Worm (Caenorhabditis elegans) whole organism, L3 larva: ENCODE results near the gene eelo-1.

Experiments
- R02D3.7 ChIP-seq: fragments of 150-350 bp; optimal IDR thresholded peaks from 2 replicates; lab custom pipeline; 2014; ENCODE audit warnings: missing biosample characterization, missing genetic modification characterization
- ZK546.5 ChIP-seq: sonication (generic microtip); optimal IDR thresholded peaks from 2 replicates; lab custom pipeline; 2017; ENCODE audit warnings: missing biosample characterization, missing genetic modification characterization
- aly-2 ChIP-seq: fragments of 150-350 bp; optimal IDR thresholded peaks from 2 replicates; lab custom pipeline; 2014; ENCODE audit warnings: missing biosample characterization, missing genetic modification characterization
- ama-1 ChIP-seq: fragments of 150-350 bp; optimal IDR thresholded peaks from 2 replicates; lab custom pipeline; 2018
- ceh-28 ChIP-seq: fragments of 150-350 bp; optimal IDR thresholded peaks from 2 replicates; lab custom pipeline; 2014; ENCODE audit warnings: missing biosample characterization, missing genetic modification reagents, missing genetic modification characterization
- ceh-82 ChIP-seq: fragments of 150-350 bp; optimal IDR thresholded peaks from 2 replicates; lab custom pipeline; 2014; ENCODE audit warnings: missing biosample characterization, missing genetic modification characterization
- daf-12 ChIP-seq: fragments of 150-350 bp; optimal IDR thresholded peaks from 2 replicates; lab custom pipeline; 2014; ENCODE audit warnings: missing biosample characterization, missing genetic modification reagents, missing genetic modification characterization
- egl-27 ChIP-seq: sonication (generic microtip); optimal IDR thresholded peaks from 4 replicates; lab custom pipeline; 2017; ENCODE audit warnings: missing biosample characterization, missing genetic modification reagents, missing genetic modification characterization
- egl-5 ChIP-seq: fragments of 150-350 bp; optimal IDR thresholded peaks from 2 replicates; lab custom pipeline; 2017; ENCODE audit warnings: missing biosample characterization, missing genetic modification reagents, missing genetic modification characterization, inconsistent platforms
- elt-1 ChIP-seq: fragments of 150-350 bp; optimal IDR thresholded peaks from 2 replicates; lab custom pipeline; 2014; ENCODE audit warnings: missing biosample characterization, missing genetic modification characterization
- elt-2 ChIP-seq: sonication (generic microtip); optimal IDR thresholded peaks from 2 replicates; lab custom pipeline; 2016; ENCODE audit warnings: missing genetic modification reagents, mild to moderate bottlenecking, missing genetic modification characterization, missing compliant biosample characterization
- elt-3 ChIP-seq, 3 experiments: fragments of 150-350 bp in 1 of 3; sonication (generic microtip) in 2 of 3; optimal IDR thresholded peaks; 2 replicates in 2 of 3; 4 replicates in 1 of 3; lab custom pipeline; 2014 to 2017; ENCODE audit warnings: missing biosample characterization in 3 of 3, missing genetic modification characterization in 3 of 3
- eor-1 ChIP-seq, 2 experiments: fragments of 150-350 bp; optimal IDR thresholded peaks; 2 replicates each; lab custom pipeline; 2014 to 2018; ENCODE audit warnings: missing biosample characterization in 2 of 2, missing genetic modification characterization in 2 of 2
- fos-1 ChIP-seq: fragments of 150-350 bp; optimal IDR thresholded peaks from 2 replicates; lab custom pipeline; 2014; ENCODE audit warnings: missing biosample characterization, missing genetic modification characterization
- hmg-11 ChIP-seq: sonication (generic microtip); optimal IDR thresholded peaks from 2 replicates; lab custom pipeline; 2016; ENCODE audit warnings: missing genetic modification characterization, missing compliant biosample characterization
- jun-1 ChIP-seq: fragments of 150-350 bp; optimal IDR thresholded peaks from 2 replicates; lab custom pipeline; 2014; ENCODE audit warnings: missing biosample characterization, missing genetic modification reagents, missing genetic modification characterization
- lin-15B ChIP-seq: fragments of 150-350 bp; optimal IDR thresholded peaks from 2 replicates; lab custom pipeline; 2014; ENCODE audit warnings: missing biosample characterization, missing genetic modification characterization
- lin-39 ChIP-seq: fragments of 150-350 bp; optimal IDR thresholded peaks from 2 replicates; lab custom pipeline; 2018; ENCODE audit warnings: missing biosample characterization, missing genetic modification reagents, missing genetic modification characterization
- lsy-12 ChIP-seq: sonication (generic microtip); optimal IDR thresholded peaks from 2 replicates; lab custom pipeline; 2016; ENCODE audit warnings: mild to moderate bottlenecking, missing genetic modification characterization, missing compliant biosample characterization
- mdl-1 ChIP-seq: fragments of 150-350 bp; optimal IDR thresholded peaks from 2 replicates; lab custom pipeline; 2014; ENCODE audit warnings: missing biosample characterization, missing genetic modification characterization
- mml-1 ChIP-seq: fragments of 150-350 bp; sonication (generic microtip); optimal IDR thresholded peaks from 3 replicates; lab custom pipeline; 2014; ENCODE audit warnings: missing biosample characterization, missing genetic modification characterization
- nfya-1 ChIP-seq: sonication (generic microtip); optimal IDR thresholded peaks from 2 replicates; lab custom pipeline; 2017; ENCODE audit warnings: missing genetic modification characterization, mild to moderate bottlenecking, missing compliant biosample characterization, antibody characterized with exemption, moderate library complexity; ENCODE audit not compliant: insufficient read depth
- nhr-12 ChIP-seq: fragments of 150-350 bp; optimal IDR thresholded peaks from 2 replicates; lab custom pipeline; 2014; ENCODE audit warnings: missing biosample characterization, missing genetic modification characterization
- nhr-23 ChIP-seq: fragments of 150-350 bp; optimal IDR thresholded peaks from 2 replicates; lab custom pipeline; 2014; ENCODE audit warnings: missing biosample characterization, missing genetic modification reagents, missing genetic modification characterization
- nhr-237 ChIP-seq: fragments of 150-350 bp; optimal IDR thresholded peaks from 2 replicates; lab custom pipeline; 2014; ENCODE audit warnings: missing biosample characterization, missing genetic modification characterization
- nhr-25 ChIP-seq: sonication (generic microtip); optimal IDR thresholded peaks from 2 replicates; lab custom pipeline; 2017; ENCODE audit warnings: missing biosample characterization, missing genetic modification characterization
- nhr-28 ChIP-seq: fragments of 150-350 bp; optimal IDR thresholded peaks from 2 replicates; lab custom pipeline; 2014; ENCODE audit warnings: missing biosample characterization, missing genetic modification characterization
- nhr-43 ChIP-seq: sonication (generic microtip); optimal IDR thresholded peaks from 2 replicates; lab custom pipeline; 2016; ENCODE audit warnings: mild to moderate bottlenecking, missing genetic modification characterization, missing compliant biosample characterization; ENCODE audit not compliant: poor library complexity, severe bottlenecking
- nhr-67 ChIP-seq: fragments of 150-350 bp; optimal IDR thresholded peaks from 2 replicates; lab custom pipeline; 2014; ENCODE audit warnings: missing biosample characterization, missing genetic modification characterization
- nhr-76 ChIP-seq: fragments of 150-350 bp; sonication (generic microtip); optimal IDR thresholded peaks from 5 replicates; lab custom pipeline; 2014; ENCODE audit warnings: missing biosample characterization, missing genetic modification characterization
- nhr-77 ChIP-seq: fragments of 150-350 bp; optimal IDR thresholded peaks from 2 replicates; lab custom pipeline; 2014; ENCODE audit warnings: missing biosample characterization, missing genetic modification characterization
- pha-4 ChIP-seq: fragments of 150-350 bp; optimal IDR thresholded peaks from 2 replicates; lab custom pipeline; 2014; ENCODE audit warnings: missing biosample characterization, missing genetic modification reagents, missing genetic modification characterization
- pqm-1 ChIP-seq: fragments of 150-350 bp; optimal IDR thresholded peaks from 2 replicates; lab custom pipeline; 2017; ENCODE audit warnings: missing biosample characterization, missing genetic modification characterization, inconsistent platforms
- sea-2 ChIP-seq: fragments of 150-350 bp; sonication (generic microtip); optimal IDR thresholded peaks from 4 replicates; lab custom pipeline; 2014; ENCODE audit warnings: missing biosample characterization, missing genetic modification reagents, missing genetic modification characterization
- skn-1 ChIP-seq: fragments of 150-350 bp; optimal IDR thresholded peaks from 2 replicates; lab custom pipeline; 2014; ENCODE audit warnings: missing biosample characterization, missing genetic modification characterization
- snpc-4 ChIP-seq: fragments of 150-350 bp; optimal IDR thresholded peaks from 2 replicates; lab custom pipeline; 2014; ENCODE audit warnings: missing biosample characterization, missing genetic modification characterization
- tbx-2 ChIP-seq: sonication (generic microtip); optimal IDR thresholded peaks from 2 replicates; lab custom pipeline; 2016; ENCODE audit warnings: mild to moderate bottlenecking, missing genetic modification characterization, missing compliant biosample characterization
- unc-39 ChIP-seq: sonication (generic microtip); optimal IDR thresholded peaks from 4 replicates; lab custom pipeline; 2017; ENCODE audit warnings: missing biosample characterization, missing genetic modification characterization
- unc-62 ChIP-seq: fragments of 150-350 bp; sonication (generic microtip); optimal IDR thresholded peaks from 4 replicates; lab custom pipeline; 2014; ENCODE audit warnings: missing biosample characterization, missing genetic modification reagents, missing genetic modification characterization
- ztf-11 ChIP-seq: fragments of 150-350 bp; optimal IDR thresholded peaks from 2 replicates; lab custom pipeline; 2014; ENCODE audit warnings: missing biosample characterization, missing genetic modification characterization

eelo-1 gene

ce11 chrIII:1607659-1608058 lies 49.3 kb upstream of the eelo-1 start:
- TF ChIP-seq egl-27 (tag; lab: Kevin White, UChicago) = no peak
- TF ChIP-seq ceh-28 (tag; lab: Kevin White, UChicago) = peak; percentile 74
- TF ChIP-seq ztf-11 (tag; lab: Kevin White, UChicago) = no peak
- TF ChIP-seq unc-39 (tag; lab: Kevin White, UChicago) = no peak
- TF ChIP-seq fos-1 (tag; lab: Kevin White, UChicago) = no peak

ce11 chrIII:1604514-1604976 lies 46.2 kb upstream of the eelo-1 start, which contains the start of gene Y22D7AL.6:
TSS of gene Y22D7AL.6 (plus strand) at chrIII:1604926.
- TF ChIP-seq nhr-23 (tag; lab: Kevin White, UChicago) = peak; percentile 33
- no peak for TF ChIP-seq nhr-12
- no peak for TF ChIP-seq pha-4 (tag; lab: Kevin White, UChicago)
- TF ChIP-seq lsy-12 (tag; lab: Kevin White, UChicago) = peak; percentile 58
- TF ChIP-seq nhr-43 (tag; lab: Kevin White, UChicago) = peak; percentile 37
- TF ChIP-seq nhr-25 = peak; percentile 43
- no peak for TF ChIP-seq unc-62 (GFP tag; lab: Kevin White, UChicago)
- TF ChIP-seq tbx-2 (tag; lab: Kevin White, UChicago) = no peak
- peak; percentile 28 for TF ChIP-seq egl-27 (tag; lab: Kevin White, UChicago)
- no peak for TF ChIP-seq daf-12 (tag; lab: Kevin White, UChicago)
- peak; percentile 37 for TF ChIP-seq elt-2 (tag; lab: Kevin White, UChicago)
- peak; percentile 45 for TF ChIP-seq hmg-11
- no peak for TF ChIP-seq nhr-67 (tag; lab: Kevin White, UChicago)
- peak; percentile 32 for TF ChIP-seq nfya-1 (tag; lab: Kevin White, UChicago)
- TF ChIP-seq lin-15B (tag; lab: Kevin White, UChicago) = peak; percentile 2
- TF ChIP-seq lin-39 (tag; lab: Kevin White, UChicago) = no peak
- TF ChIP-seq nhr-77 (tag; lab: Kevin White, UChicago) = peak; percentile 8
- no peak for TF ChIP-seq elt-1 (tag; lab: Kevin White, UChicago)
- TF ChIP-seq eor-1 (tag; optimal IDR thresholded peaks at IDR 0.05; lab: Kevin White, UChicago) = no peak

ce11 chrIII:1603776-1604175 lies 45.4 kb upstream of the eelo-1 start:
- no peak for TF ChIP-seq lsy-12 (tag; lab: Kevin White, UChicago)
- no peak for TF ChIP-seq R02D3.7 (tag; lab: Kevin White, UChicago)
- no peak for TF ChIP-seq hmg-11
- TF ChIP-seq nhr-28 = no peak
- no peak for TF ChIP-seq elt-2 (tag; lab: Kevin White, UChicago)
- TF ChIP-seq ztf-11 (tag; lab: Kevin White, UChicago) = no peak
- no peak for TF ChIP-seq unc-62 (GFP tag; lab: Kevin White, UChicago)
- no peak for TF ChIP-seq egl-27 (tag; lab: Kevin White, UChicago)
- no peak for TF ChIP-seq eor-1 (tag; optimal IDR thresholded peaks at IDR 0.05; lab: Kevin White, UChicago)
- TF ChIP-seq nhr-76 (tag; lab: Kevin White, UChicago) = no peak
- TF ChIP-seq mdl-1 (tag; lab: Kevin White, UChicago) = no peak
- no peak for TF ChIP-seq skn-1 (tag; lab: Kevin White, UChicago)
- TF ChIP-seq pqm-1 (tag; lab: Kevin White, UChicago) = no peak
- TF ChIP-seq mml-1 = no peak
- no peak for TF ChIP-seq nhr-77 (tag; lab: Kevin White, UChicago)
- no peak for TF ChIP-seq elt-3 (tag; optimal IDR thresholded peaks at IDR 0.05; lab: Kevin White, UChicago)
- TF ChIP-seq tbx-2 (tag; lab: Kevin White, UChicago) = no peak
- TF ChIP-seq daf-12 (tag; lab: Kevin White, UChicago) = no peak
- no peak for TF ChIP-seq ama-1 (lab: Kevin White, UChicago)
- TF ChIP-seq, all 47 proteins: peak for 0

- TF ChIP-seq ceh-82 (tag; lab: Kevin White, UChicago) (no peak), nfya-1 (tag; lab: Kevin White, UChicago) (no peak), daf-12 (tag; lab: Kevin White, UChicago) (no peak), nhr-28 (no peak), sea-2 (GFP tag; lab: Kevin White, UChicago) (no peak), nhr-237 (tag; lab: Kevin White, UChicago) (no peak), lsy-12 (tag; lab: Kevin White, UChicago) (no peak), nhr-76 (tag; lab: Kevin White, UChicago) (no peak), ztf-11 (tag; lab: Kevin White, UChicago) (no peak), snpc-4 (tag; lab: Kevin White, UChicago) (peak; percentile 3), egl-5 (tag; lab: Kevin White, UChicago) (no peak), pha-4 (tag; lab: Kevin White, UChicago) (peak; percentile 87), elt-2 (tag; lab: Kevin White, UChicago) (peak; percentile 84), pqm-1 (tag; lab: Kevin White, UChicago) (peak; percentile 92), jun-1 (tag; lab: Kevin White, UChicago) (peak; percentile 70), nhr-67 (tag; lab: Kevin White, UChicago) (no peak), nhr-23 (tag; lab: Kevin White, UChicago) (no peak), tbx-2 (tag; lab: Kevin White, UChicago) (no peak), ZK546.5 (tag; lab: Kevin White, UChicago) (no peak), aly-2 (tag; lab: Kevin White, UChicago) (no peak), mml-1 (no peak)
These were observed 44.4 kb upstream of the eelo-1 start for ce11 chrIII:1602682-1603081.
